Worm (Caenorhabditis elegans) whole organism, young adult: ENCODE results near the gene gly-3.

ENCODE experiments used
- T26A5.8 ChIP-seq: sonication (generic microtip); optimal IDR thresholded peaks from 2 replicates; lab custom pipeline; 2016; ENCODE audit warnings: missing genetic modification characterization, missing compliant biosample characterization
- aptf-3 ChIP-seq: fragments of 200-800 bp; sonication (Bioruptor generic); IDR thresholded peaks from 2 replicates; pipeline ENCODE4 v1.3.6; 2022; ENCODE audit warnings: missing genetic modification characterization, missing compliant biosample characterization
- ceh-91 ChIP-seq: fragments of 200-800 bp; sonication (Bioruptor generic); IDR thresholded peaks from 2 replicates; pipeline ENCODE4 v1.3.6; 2022; ENCODE audit warnings: missing genetic modification reagents, missing genetic modification characterization, missing compliant biosample characterization
- let-526 ChIP-seq: fragments of 200-800 bp; sonication (Bioruptor generic); IDR thresholded peaks from 2 replicates; pipeline ENCODE4 v1.3.6; 2022; ENCODE audit warnings: missing genetic modification reagents, missing genetic modification characterization, missing compliant biosample characterization

DNA sequence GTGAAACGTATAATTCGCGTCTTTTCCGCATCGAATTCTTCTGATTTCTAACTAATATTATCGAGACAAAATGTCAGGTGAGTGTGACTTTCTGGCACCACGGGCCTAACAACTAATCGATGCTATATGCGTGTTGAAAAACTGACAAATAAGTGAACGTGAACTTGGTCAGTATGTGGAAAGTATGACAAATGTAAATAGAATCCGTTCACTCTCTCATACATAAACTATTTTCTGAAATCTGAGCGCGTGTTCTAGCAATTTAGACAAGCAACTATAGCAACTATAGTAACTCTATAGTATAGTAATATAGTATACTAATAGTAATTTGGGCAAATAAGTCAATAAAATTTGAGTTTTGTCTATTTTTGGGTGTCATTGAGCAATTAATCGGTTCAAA is 25.2 kb downstream of the gly-3 start:
- TF ChIP-seq ceh-91 (GFP tag; lab: Robert Waterston, UW), result no peak
- TF ChIP-seq aptf-3 (GFP tag; lab: Robert Waterston, UW), result no peak
- TF ChIP-seq let-526, result no peak
- no peak for TF ChIP-seq T26A5.8 (tag; lab: Kevin White, UChicago)
